Worm (Caenorhabditis elegans): ENCODE measurements around the gene srh-33.

DNA sequence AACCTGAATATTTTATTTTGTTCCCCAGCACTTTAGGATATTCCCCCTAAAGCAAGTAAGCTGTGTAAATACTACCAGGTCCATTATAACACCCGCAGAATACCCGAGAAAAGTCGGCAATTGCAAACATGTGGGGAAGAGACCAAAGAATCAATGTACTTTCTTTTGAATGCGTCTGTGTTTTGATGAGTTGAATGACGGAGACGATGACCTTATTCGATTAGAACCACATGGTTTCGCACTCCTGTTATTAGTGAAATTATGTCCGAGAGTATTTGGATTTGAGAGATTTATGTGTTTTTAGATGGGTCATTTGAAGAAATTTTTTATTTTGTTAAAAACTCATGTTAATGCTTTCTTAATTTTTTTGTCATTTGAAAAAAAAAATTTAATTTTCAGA is 22.3 kb upstream of the srh-33 start:
- no peak for TF ChIP-seq set-16 (GFP tag; IDR thresholded peaks at IDR 0.05)
- TF ChIP-seq spr-3 (GFP tag; optimal IDR thresholded peaks at IDR 0.05), result no peak
- TF ChIP-seq zag-1 (tag; optimal IDR thresholded peaks at IDR 0.05), result no peak
- TF ChIP-seq ztf-11 (tag; optimal IDR thresholded peaks at IDR 0.05), result no peak
- no peak for TF ChIP-seq lin-39 (tag; optimal IDR thresholded peaks at IDR 0.05)
- TF ChIP-seq egl-43 (GFP tag; IDR thresholded peaks at IDR 0.05), result no peak
- TF ChIP-seq nhr-10 (tag; optimal IDR thresholded peaks at IDR 0.05), result no peak
